Worm (Caenorhabditis elegans) whole organism, L4/young adult: ENCODE measurements around the gene irld-48.

Experiments used
- W03F9.2 ChIP-seq: fragments of 150-350 bp; optimal IDR thresholded peaks from 2 replicates; lab custom pipeline; 2014; ENCODE audit warnings: missing biosample characterization, missing genetic modification characterization
- dao-5 ChIP-seq: sonication (generic microtip); optimal IDR thresholded peaks from 2 replicates; lab custom pipeline; 2016; ENCODE audit warnings: missing genotype, missing genetic modification characterization, moderate library complexity, missing compliant biosample characterization
- him-1 ChIP-seq: sonication (generic microtip); optimal IDR thresholded peaks from 2 replicates; lab custom pipeline; 2016; ENCODE audit warnings: missing genotype, missing genetic modification reagents, missing genetic modification characterization, missing compliant biosample characterization

ce11 chrII:2922359-2922758, 33.5 kb upstream of the irld-48 start:
- TF ChIP-seq him-1 (tag; lab: Kevin White, UChicago) (no peak), dao-5 (tag; lab: Kevin White, UChicago) (no peak), W03F9.2 (tag; lab: Kevin White, UChicago) (no peak)
